Worm (Caenorhabditis elegans) whole organism, L1 larva: ENCODE measurements around the gene Y102A11A.1.
"Not testable (repeated sequence)": the region's sequence is repeated elsewhere in the genome, so short reads cannot be mapped to it uniquely, and the experiment has no call there.

Experiments
- F16B12.6 ChIP-seq: fragments of 150-350 bp; optimal IDR thresholded peaks from 2 replicates; lab custom pipeline; 2014; ENCODE audit warnings: missing biosample characterization, missing genetic modification characterization
- aly-2 ChIP-seq: fragments of 150-350 bp; optimal IDR thresholded peaks from 2 replicates; lab custom pipeline; 2014; ENCODE audit warnings: missing biosample characterization, missing genetic modification characterization
- ama-1 ChIP-seq: fragments of 150-350 bp; optimal IDR thresholded peaks from 2 replicates; lab custom pipeline; 2014
- blmp-1 ChIP-seq: fragments of 150-350 bp; optimal IDR thresholded peaks from 2 replicates; lab custom pipeline; 2014; ENCODE audit warnings: missing biosample characterization, missing genetic modification characterization
- ceh-63 ChIP-seq: fragments of 200-800 bp; sonication (Bioruptor generic); optimal IDR thresholded peaks from 2 replicates; lab custom pipeline; 2018; ENCODE audit warnings: mild to moderate bottlenecking, missing genetic modification characterization, missing compliant biosample characterization
- ceh-82 ChIP-seq, 3 experiments: fragments of 150-350 bp in 1 of 3; sonication (generic microtip) in 2 of 3; optimal IDR thresholded peaks; 2 replicates each; lab custom pipeline; 2014 to 2017; ENCODE audit warnings: missing biosample characterization in 3 of 3, missing genetic modification characterization in 3 of 3
- ces-1 ChIP-seq: fragments of 150-350 bp; optimal IDR thresholded peaks from 2 replicates; lab custom pipeline; 2014; ENCODE audit warnings: missing biosample characterization, missing genetic modification reagents, missing genetic modification characterization
- dpl-1 ChIP-seq, 3 experiments: fragments of 150-350 bp in 2 of 3; sonication (generic microtip) in 1 of 3; optimal IDR thresholded peaks; 2 replicates each; lab custom pipeline; 2014 to 2017; ENCODE audit warnings: missing biosample characterization in 3 of 3, missing genetic modification characterization in 3 of 3, missing genetic modification reagents in 3 of 3
- efl-3 ChIP-seq: fragments of 200-800 bp; sonication (Bioruptor generic); optimal IDR thresholded peaks from 2 replicates; lab custom pipeline; 2018; ENCODE audit warnings: mild to moderate bottlenecking, missing genetic modification characterization, missing compliant biosample characterization
- egl-13 ChIP-seq: sonication (generic microtip); optimal IDR thresholded peaks from 2 replicates; lab custom pipeline; 2016; ENCODE audit warnings: missing genotype, missing genetic modification reagents, missing genetic modification characterization, missing compliant biosample characterization
- egl-27 ChIP-seq, 2 experiments: fragments of 150-350 bp in 1 of 2; sonication (generic microtip); optimal IDR thresholded peaks; 3 replicates each; lab custom pipeline; 2017 to 2018; ENCODE audit warnings: missing biosample characterization in 2 of 2, missing genetic modification characterization in 2 of 2, missing genetic modification reagents in 2 of 2
- elt-2 ChIP-seq: sonication (generic microtip); optimal IDR thresholded peaks from 2 replicates; lab custom pipeline; 2016; ENCODE audit warnings: missing genetic modification characterization, mild to moderate bottlenecking, inconsistent platforms, missing compliant biosample characterization, missing genetic modification reagents
- elt-3 ChIP-seq, 6 experiments: fragments of 150-350 bp in 1 of 6; sonication (generic microtip); optimal IDR thresholded peaks; 2 replicates each; lab custom pipeline; 2017 to 2018; ENCODE audit warnings: missing biosample characterization in 6 of 6, missing genetic modification characterization in 6 of 6, inconsistent platforms in 1 of 6
- ets-5 ChIP-seq: fragments of 200-800 bp; sonication (Bioruptor generic); IDR thresholded peaks from 2 replicates; pipeline ENCODE4 v1.3.6; 2022; ENCODE audit warnings: missing genetic modification characterization, missing compliant biosample characterization
- fos-1 ChIP-seq: fragments of 150-350 bp; optimal IDR thresholded peaks from 2 replicates; lab custom pipeline; 2014; ENCODE audit warnings: missing biosample characterization, missing genetic modification characterization
- hlh-4 ChIP-seq: sonication (generic microtip); optimal IDR thresholded peaks from 2 replicates; lab custom pipeline; 2016; ENCODE audit warnings: mild to moderate bottlenecking, missing genetic modification characterization, missing compliant biosample characterization
- hpl-2 ChIP-seq: fragments of 150-350 bp; optimal IDR thresholded peaks from 2 replicates; lab custom pipeline; 2014; ENCODE audit warnings: missing biosample characterization, missing genetic modification reagents, missing genetic modification characterization
- isw-1 ChIP-seq: fragments of 200-800 bp; sonication (Bioruptor generic); IDR thresholded peaks from 2 replicates; pipeline ENCODE4 v1.3.6; 2022; ENCODE audit warnings: missing genetic modification characterization, missing compliant biosample characterization
- jun-1 ChIP-seq: fragments of 150-350 bp; optimal IDR thresholded peaks from 2 replicates; lab custom pipeline; 2014; ENCODE audit warnings: missing biosample characterization, missing genetic modification reagents, missing genetic modification characterization
- lin-14 ChIP-seq: fragments of 200-800 bp; sonication (Bioruptor generic); optimal IDR thresholded peaks from 2 replicates; lab custom pipeline; 2018; ENCODE audit warnings: mild to moderate bottlenecking, missing genetic modification characterization, moderate library complexity, missing compliant biosample characterization
- lin-15B ChIP-seq: fragments of 150-350 bp; sonication (generic microtip); optimal IDR thresholded peaks from 3 replicates; lab custom pipeline; 2014; ENCODE audit warnings: missing biosample characterization, missing genetic modification characterization
- lin-35 ChIP-seq, 2 experiments: fragments of 150-350 bp; optimal IDR thresholded peaks; 2 replicates each; lab custom pipeline; 2014; ENCODE audit warnings: missing biosample characterization in 2 of 2, missing genetic modification characterization in 2 of 2, missing genetic modification reagents in 2 of 2
- lin-39 ChIP-seq: fragments of 150-350 bp; optimal IDR thresholded peaks from 2 replicates; lab custom pipeline; 2014; ENCODE audit warnings: missing biosample characterization, missing genetic modification reagents, missing genetic modification characterization
- lir-3 ChIP-seq: sonication (generic microtip); optimal IDR thresholded peaks from 2 replicates; lab custom pipeline; 2016; ENCODE audit warnings: mild to moderate bottlenecking, missing genetic modification characterization, moderate library complexity, missing compliant biosample characterization; ENCODE audit not compliant: poor library complexity
- mab-9 ChIP-seq: fragments of 200-800 bp; sonication (Bioruptor generic); IDR thresholded peaks from 2 replicates; pipeline ENCODE4 v1.3.6; 2022; ENCODE audit warnings: missing genetic modification reagents, missing genetic modification characterization, missing compliant biosample characterization
- mdl-1 ChIP-seq, 2 experiments: fragments of 150-350 bp; optimal IDR thresholded peaks; 2 replicates each; lab custom pipeline; 2014 to 2017; ENCODE audit warnings: missing biosample characterization in 2 of 2, missing genetic modification characterization in 2 of 2, inconsistent platforms in 1 of 2
- nhr-12 ChIP-seq: sonication (generic microtip); optimal IDR thresholded peaks from 2 replicates; lab custom pipeline; 2017; ENCODE audit warnings: missing biosample characterization, missing genetic modification characterization
- nhr-19 ChIP-seq: fragments of 200-800 bp; sonication (Bioruptor generic); conservative IDR thresholded peaks from 2 replicates; pipeline ENCODE4 v1.3.6; 2022; ENCODE audit warnings: missing genetic modification characterization, missing compliant biosample characterization
- nhr-71 ChIP-seq: sonication (generic microtip); optimal IDR thresholded peaks from 2 replicates; lab custom pipeline; 2016; ENCODE audit warnings: mild to moderate bottlenecking, missing genetic modification characterization, moderate library complexity, missing compliant biosample characterization
- nhr-85 ChIP-seq: sonication (generic microtip); peaks from one replicate; lab custom pipeline; 2016; ENCODE audit warnings: missing genetic modification characterization, inconsistent platforms, missing compliant biosample characterization
- nhr-90 ChIP-seq: sonication (generic microtip); optimal IDR thresholded peaks from 2 replicates; lab custom pipeline; 2016; ENCODE audit warnings: mild to moderate bottlenecking, missing genetic modification characterization, missing compliant biosample characterization; ENCODE audit not compliant: poor library complexity
- pax-3 ChIP-seq: fragments of 200-800 bp; sonication (Bioruptor generic); optimal IDR thresholded peaks from 2 replicates; lab custom pipeline; 2018; ENCODE audit warnings: mild to moderate bottlenecking, missing genetic modification characterization, moderate library complexity, missing compliant biosample characterization
- pqm-1 ChIP-seq: sonication (generic microtip); optimal IDR thresholded peaks from 3 replicates; lab custom pipeline; 2017; ENCODE audit warnings: missing biosample characterization, missing genetic modification characterization
- rnt-1 ChIP-seq: sonication (generic microtip); optimal IDR thresholded peaks from 2 replicates; lab custom pipeline; 2016; ENCODE audit warnings: mild to moderate bottlenecking, missing genetic modification characterization, moderate library complexity, missing compliant biosample characterization
- skn-1 ChIP-seq: fragments of 150-350 bp; optimal IDR thresholded peaks from 2 replicates; lab custom pipeline; 2014; ENCODE audit warnings: missing biosample characterization, missing genetic modification characterization
- snu-23 ChIP-seq: sonication (generic microtip); optimal IDR thresholded peaks from 2 replicates; lab custom pipeline; 2016; ENCODE audit warnings: missing genetic modification characterization, missing compliant biosample characterization
- sup-37 ChIP-seq: fragments of 200-800 bp; sonication (Bioruptor generic); optimal IDR thresholded peaks from 2 replicates; lab custom pipeline; 2018; ENCODE audit warnings: mild to moderate bottlenecking, missing genetic modification characterization, missing compliant biosample characterization
- unc-130 ChIP-seq: fragments of 150-350 bp; optimal IDR thresholded peaks from 2 replicates; lab custom pipeline; 2017; ENCODE audit warnings: missing biosample characterization, missing genetic modification characterization, inconsistent platforms
- unc-30 ChIP-seq: sonication (generic microtip); optimal IDR thresholded peaks from 2 replicates; lab custom pipeline; 2017; ENCODE audit warnings: missing biosample characterization, missing genetic modification characterization
- unc-86 ChIP-seq: sonication (generic microtip); optimal IDR thresholded peaks from 2 replicates; lab custom pipeline; 2016; ENCODE audit warnings: missing genetic modification characterization, missing compliant biosample characterization
- unc-98 ChIP-seq: fragments of 200-800 bp; sonication (Bioruptor generic); IDR thresholded peaks from 2 replicates; pipeline ENCODE4 v1.3.6; 2022; ENCODE audit warnings: missing genetic modification characterization, missing compliant biosample characterization
- vab-15 ChIP-seq: sonication (generic microtip); optimal IDR thresholded peaks from 2 replicates; lab custom pipeline; 2017; ENCODE audit warnings: missing genotype, mild to moderate bottlenecking, missing genetic modification characterization, missing compliant biosample characterization
- xbp-1 ChIP-seq: sonication (generic microtip); optimal IDR thresholded peaks from 2 replicates; lab custom pipeline; 2016; ENCODE audit warnings: missing genetic modification characterization, missing compliant biosample characterization
- zag-1 ChIP-seq: fragments of 150-350 bp; optimal IDR thresholded peaks from 2 replicates; lab custom pipeline; 2014; ENCODE audit warnings: missing biosample characterization, missing genetic modification characterization
- zip-4 ChIP-seq: fragments of 200-800 bp; sonication (Bioruptor generic); optimal IDR thresholded peaks from 2 replicates; lab custom pipeline; 2018; ENCODE audit warnings: mild to moderate bottlenecking, missing genetic modification characterization, moderate library complexity, missing compliant biosample characterization
- ztf-4 ChIP-seq: fragments of 150-350 bp; optimal IDR thresholded peaks from 2 replicates; lab custom pipeline; 2014; ENCODE audit warnings: missing biosample characterization, missing genetic modification characterization

Y102A11A.1 gene

ce11 chrX:2021558-2021957, 30.1 kb upstream of the Y102A11A.1 start:
- TF ChIP-seq unc-98 (GFP tag; lab: Robert Waterston, UW) (no peak), ceh-63 (no peak), hlh-4 (tag; lab: Kevin White, UChicago) (no peak), lir-3 (no peak), elt-2 (tag; lab: Kevin White, UChicago) (peak; percentile 51), skn-1 (no peak), nhr-19 (no peak), nhr-71 (tag; lab: Kevin White, UChicago) (peak; percentile 4), unc-86 (tag; lab: Kevin White, UChicago) (no peak), ztf-4 (tag; lab: Kevin White, UChicago) (no peak), zip-4 (GFP tag; lab: Kevin White, UChicago) (no peak), dpl-1 (GFP tag; optimal IDR thresholded peaks at IDR 0.05; lab: Kevin White, UChicago) (no peak), aly-2 (tag; lab: Kevin White, UChicago) (no peak), vab-15 (no peak), lin-35 (GFP tag; optimal IDR thresholded peaks at IDR 0.05; lab: Kevin White, UChicago) (peak in 1 of 2 experiments; percentile 31), ces-1 (no peak), ama-1 (lab: Kevin White, UChicago) (no peak), sup-37 (GFP tag; lab: Kevin White, UChicago) (no peak), nhr-90 (no peak), egl-27 (tag; optimal IDR thresholded peaks at IDR 0.05; lab: Kevin White, UChicago) (no peak), ceh-82 (tag; optimal IDR thresholded peaks at IDR 0.05; lab: Kevin White, UChicago) (no peak), xbp-1 (tag; lab: Kevin White, UChicago) (no peak), lin-15B (no peak), mab-9 (GFP tag; lab: Robert Waterston, UW) (no peak)

ce11 chrX:2025405-2025804, 26.2 kb upstream of the Y102A11A.1 start:
- TF ChIP-seq elt-2 (tag; lab: Kevin White, UChicago), result peak; percentile 17

ce11 chrX:2026342-2026741, 25.3 kb upstream of the Y102A11A.1 start, which contains the start of gene Y102A11A.2:
Gene Y102A11A.2 (plus strand): TSS chrX:2026642.
- TF ChIP-seq pax-3 (tag; lab: Kevin White, UChicago); lin-39; unc-30 (tag; lab: Kevin White, UChicago): not testable (repeated sequence)
- TF ChIP-seq, all 84 proteins: peak for 0; not testable (repeated sequence) for 84

- TF ChIP-seq hpl-2, result no peak
- TF ChIP-seq unc-98 (GFP tag; lab: Robert Waterston, UW), result no peak
- no peak for TF ChIP-seq fos-1
- no peak for TF ChIP-seq isw-1 (GFP tag; lab: Robert Waterston, UW)
- no peak for TF ChIP-seq egl-13 (tag; lab: Kevin White, UChicago)
- no peak for TF ChIP-seq zag-1 (tag; lab: Kevin White, UChicago)
- TF ChIP-seq elt-2 (tag; lab: Kevin White, UChicago), result no peak
- no peak for TF ChIP-seq unc-130 (tag; lab: Kevin White, UChicago)
Observed at ce11 chrX:2030871-2031270, 20.8 kb upstream of the Y102A11A.1 start.

- no peak for TF ChIP-seq jun-1 (tag; lab: Kevin White, UChicago)
- TF ChIP-seq pqm-1, result no peak
- no peak for TF ChIP-seq nhr-12
- TF ChIP-seq lin-14 (GFP tag; lab: Kevin White, UChicago), result no peak
- no peak for TF ChIP-seq egl-27 (tag; optimal IDR thresholded peaks at IDR 0.05; lab: Kevin White, UChicago)
- TF ChIP-seq rnt-1 (tag; lab: Kevin White, UChicago), result no peak
- TF ChIP-seq nhr-85, result peak; percentile 7
- no peak for TF ChIP-seq mdl-1 (tag; optimal IDR thresholded peaks at IDR 0.05; lab: Kevin White, UChicago)
- no peak for TF ChIP-seq lir-3
- TF ChIP-seq blmp-1 (tag; lab: Kevin White, UChicago), result peak; percentile 96
- TF ChIP-seq ets-5 (GFP tag; lab: Robert Waterston, UW), result no peak
- TF ChIP-seq vab-15, result no peak
- TF ChIP-seq elt-3 (tag; optimal IDR thresholded peaks at IDR 0.05; lab: Kevin White, UChicago), result peak in 1 of 6 experiments; percentile 17
- TF ChIP-seq efl-3 (GFP tag; lab: Kevin White, UChicago), result no peak
- no peak for TF ChIP-seq snu-23 (GFP tag; lab: Kevin White, UChicago)
- no peak for TF ChIP-seq aly-2 (tag; lab: Kevin White, UChicago)
- TF ChIP-seq F16B12.6, result no peak
- TF ChIP-seq, all 84 proteins: peak for 3
Observed at ce11 chrX:2031414-2031813, 20.2 kb upstream of the Y102A11A.1 start, which contains the start of gene Y102A11A.5. Gene Y102A11A.5 (minus strand): TSS chrX:2031588.
